Fruit fly (Drosophila melanogaster): ENCODE measurements around the gene CG42554.

DNA sequence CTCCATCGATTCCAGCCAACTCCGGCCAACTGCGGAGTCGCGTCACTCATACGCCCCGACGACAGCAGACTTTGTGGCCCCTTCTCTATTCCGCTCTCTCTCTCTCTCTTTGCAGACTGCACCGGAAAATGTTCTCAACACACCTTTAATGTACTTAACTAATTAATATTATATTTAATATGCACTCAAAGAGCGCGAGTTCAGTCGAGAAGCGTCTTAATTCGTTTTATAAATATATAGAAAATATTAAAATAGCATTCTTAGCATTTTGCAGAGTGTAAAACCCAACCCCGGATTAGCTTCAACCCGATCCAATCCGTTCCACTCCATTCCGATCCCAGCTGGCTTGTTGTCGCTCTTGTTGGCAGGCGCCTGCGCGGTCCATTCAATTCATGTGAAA lies 41.0 kb upstream of the CG42554 start:
- TF ChIP-seq fru (GFP tag; optimal IDR thresholded peaks at IDR 0.05) (no peak), rgr (GFP tag; optimal IDR thresholded peaks at IDR 0.05) (no peak), OdsH (GFP tag; optimal IDR thresholded peaks at IDR 0.05) (no peak), Myc (optimal IDR thresholded peaks at IDR 0.05) (no peak), CrebA (GFP tag; optimal IDR thresholded peaks at IDR 0.05; ENCODE audit: borderline replicate concordance) (no peak), lola (GFP tag; optimal IDR thresholded peaks at IDR 0.05) (no peak), psq (GFP tag; optimal IDR thresholded peaks at IDR 0.05) (no peak)

All from whole organism, wandering third instar larva.